Fruit fly (Drosophila melanogaster) S2 (cell line): Measurements from ENCODE around the gene CG4229.

Experiments
- CG8478 ChIP-seq: fragments of >200 bp; optimal IDR thresholded peaks from 2 replicates; lab custom pipeline; 2018
- CTCF ChIP-seq, 2 experiments: fragments of >200 bp; optimal IDR thresholded peaks; 2 replicates each; lab custom pipeline; 2018

CG4229 gene

DNA sequence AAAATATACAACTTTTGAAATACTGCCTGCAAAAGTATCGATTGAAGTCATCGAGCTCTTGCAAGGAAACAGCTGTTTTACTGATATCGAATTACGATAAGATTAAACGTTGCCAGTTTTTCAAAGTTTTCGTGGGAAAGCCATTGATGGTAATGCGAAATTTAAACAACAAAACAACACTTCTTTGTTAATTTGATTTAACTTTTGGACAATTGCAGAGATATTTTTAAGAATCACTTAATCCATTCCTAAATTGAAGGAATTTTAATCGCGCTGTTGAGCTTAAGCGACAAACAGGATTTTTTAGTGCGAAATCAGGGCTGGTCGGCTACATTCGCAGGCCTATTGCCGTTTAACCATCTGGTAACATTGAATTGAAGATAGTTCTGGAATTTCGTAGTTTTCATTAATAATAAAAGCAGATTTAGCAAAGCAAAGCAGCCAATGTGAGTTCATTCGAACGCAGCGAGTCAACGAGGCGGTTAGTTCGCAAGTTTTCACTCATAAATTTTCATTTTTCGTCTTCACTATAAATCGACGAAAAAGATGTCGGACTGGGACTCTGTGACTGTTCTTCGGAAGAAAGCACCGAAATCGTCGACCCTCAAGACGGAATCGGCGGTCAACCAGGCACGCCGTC, 17.8 kb downstream of the CG4229 start, which contains the start of gene mbf1:
Gene mbf1, plus strand, starts transcription at position 130 of the 640 bp plus-strand sequence.
- no peak for TF ChIP-seq CG8478 (lab: Kevin White, UChicago)
- peak in 1 of 2 experiments; percentile 7 for TF ChIP-seq CTCF (optimal IDR thresholded peaks at IDR 0.05; lab: Kevin White, UChicago)

DNA sequence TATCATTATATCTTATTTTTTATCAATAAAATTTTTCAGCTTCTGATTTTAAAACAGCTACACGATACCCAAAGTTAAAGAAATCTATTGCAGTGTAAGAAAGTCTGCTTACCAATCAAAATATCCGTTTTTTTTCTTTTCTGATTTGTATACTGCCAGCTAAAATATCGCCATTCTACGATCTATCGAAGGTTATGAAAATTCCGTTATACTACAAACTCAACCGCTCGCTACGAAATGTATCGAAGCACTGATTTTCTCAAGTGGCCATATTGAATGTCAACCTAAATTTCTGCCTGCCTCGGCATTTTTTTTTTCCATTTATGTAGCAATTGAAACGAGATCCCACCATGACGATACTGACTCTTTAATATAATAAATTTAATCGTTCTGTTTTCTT, 23.4 kb downstream of the CG4229 start, which contains the start of gene nxf2:
Gene nxf2, minus strand, starts transcription at position 258 of the 400 bp plus-strand sequence.
- TF ChIP-seq CG8478 (lab: Kevin White, UChicago) (no peak), CTCF (optimal IDR thresholded peaks at IDR 0.05; lab: Kevin White, UChicago) (no peak)

DNA sequence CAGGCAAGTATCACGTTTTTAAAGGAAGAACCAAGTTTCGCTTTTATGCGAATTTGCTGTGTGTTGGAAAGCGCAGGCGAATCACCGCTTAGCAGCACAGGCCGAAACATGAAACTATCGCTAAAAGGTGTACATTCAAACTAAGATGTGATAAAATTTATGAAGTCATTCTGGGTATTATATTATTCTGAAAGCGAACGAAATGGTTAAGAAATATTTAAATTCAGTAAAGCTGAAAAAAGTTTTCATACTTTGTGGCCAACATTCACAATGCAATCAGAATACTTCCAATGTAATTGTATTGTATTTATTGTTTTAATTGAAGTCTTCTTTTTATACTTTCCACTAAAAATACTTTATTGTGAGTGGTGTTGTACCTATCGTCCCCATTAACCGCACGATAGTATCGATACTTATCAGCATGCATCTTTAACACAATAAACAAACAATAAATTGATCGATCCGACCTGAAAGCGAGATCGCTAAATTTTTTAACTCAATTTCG, 24.6 kb downstream of the CG4229 start, which contains the start of gene Smn:
Gene Smn, minus strand, starts transcription at position 347 of the 505 bp plus-strand sequence.
- TF ChIP-seq CTCF (optimal IDR thresholded peaks at IDR 0.05; lab: Kevin White, UChicago): no peak
- no peak for TF ChIP-seq CG8478 (lab: Kevin White, UChicago)

DNA sequence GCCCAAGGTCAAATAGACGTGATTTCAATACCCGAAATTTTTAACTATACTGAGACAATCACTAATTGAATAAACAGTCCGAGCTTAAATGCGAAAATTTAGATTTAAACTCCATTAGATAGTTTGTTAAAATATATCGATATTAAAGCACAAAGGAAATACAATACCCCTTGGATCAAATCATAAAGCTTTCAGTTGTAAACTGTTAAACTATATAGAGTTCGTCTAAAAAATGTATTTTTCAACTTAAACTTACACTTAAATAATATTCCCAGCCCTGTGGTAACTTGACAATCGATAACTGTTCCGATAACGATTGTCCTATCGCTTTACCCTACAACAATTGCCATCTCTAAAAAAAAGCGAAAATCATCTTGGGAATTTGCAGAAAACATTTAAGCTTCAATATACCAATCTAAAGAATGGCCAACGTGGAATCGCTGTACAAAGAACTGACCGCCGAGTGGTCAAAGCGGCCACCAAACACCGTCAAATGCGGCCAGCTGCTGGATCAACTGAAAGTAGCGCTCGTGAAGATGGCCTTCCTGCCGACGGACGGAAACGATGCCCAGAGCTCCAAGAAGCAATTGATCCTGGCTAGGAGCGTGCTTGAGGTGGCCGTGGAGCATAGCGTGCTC, 26.2 kb downstream of the CG4229 start, which contains the start of gene Rpn12:
Gene Rpn12, plus strand, starts transcription at position 351 of the 638 bp plus-strand sequence.
- TF ChIP-seq CG8478 (lab: Kevin White, UChicago) (no peak), CTCF (optimal IDR thresholded peaks at IDR 0.05; lab: Kevin White, UChicago) (no peak)

DNA sequence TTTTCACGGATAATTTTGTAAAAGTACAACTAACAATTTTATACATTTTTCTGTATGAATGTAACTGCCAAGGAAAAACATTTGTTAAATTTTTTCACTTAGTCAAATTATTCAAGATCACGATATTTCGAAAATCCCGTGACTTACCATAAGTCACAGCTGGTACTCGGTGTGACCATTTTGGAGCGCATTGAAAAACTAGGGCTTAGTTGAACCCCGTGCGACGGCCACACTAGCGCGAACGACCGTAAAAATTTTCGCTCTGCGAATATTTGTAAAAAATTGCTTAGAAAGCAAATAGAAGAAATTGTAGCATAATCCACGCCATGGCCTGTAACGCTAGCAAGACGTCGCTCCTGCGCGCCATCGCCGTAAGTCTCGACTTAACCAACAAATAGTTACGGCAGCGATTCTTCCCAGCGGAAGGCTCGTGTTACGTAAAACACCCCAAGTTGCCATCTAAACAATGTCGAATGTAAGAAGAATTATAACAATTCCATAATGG, 27.5 kb downstream of the CG4229 start, which contains the start of gene UQCR-C2:
Gene UQCR-C2, plus strand, starts transcription at position 51 of the 505 bp plus-strand sequence.
- TF ChIP-seq CG8478 (lab: Kevin White, UChicago): no peak
- peak in 1 of 2 experiments; percentile 44 for TF ChIP-seq CTCF (optimal IDR thresholded peaks at IDR 0.05; lab: Kevin White, UChicago)

DNA sequence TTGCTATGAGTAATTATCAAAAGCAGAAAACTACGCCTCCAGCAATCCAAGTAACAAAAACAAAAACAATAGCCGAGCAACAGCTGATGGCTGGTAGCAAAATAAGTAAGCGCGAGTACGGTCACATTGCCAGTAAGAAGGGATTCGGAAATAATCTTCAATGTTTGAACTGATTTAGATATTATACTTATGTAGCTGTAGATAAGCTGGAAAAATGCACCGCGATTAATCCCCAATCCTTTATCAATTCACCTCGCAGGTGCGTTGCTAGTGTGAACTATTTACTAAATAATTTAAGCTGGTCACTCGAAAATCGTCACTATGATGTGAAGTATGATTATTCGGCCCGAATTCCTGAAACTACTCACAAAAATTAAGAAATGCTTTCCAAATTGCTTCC, 30.4 kb downstream of the CG4229 start, which contains the start of the genes Syx8 and CG32163:
Gene Syx8, minus strand, starts transcription at position 69 of the 400 bp plus-strand sequence.
Gene CG32163, plus strand, starts transcription at position 169 of the 400 bp plus-strand sequence.
- TF ChIP-seq CG8478 (lab: Kevin White, UChicago) (no peak), CTCF (optimal IDR thresholded peaks at IDR 0.05; lab: Kevin White, UChicago) (no peak)

DNA sequence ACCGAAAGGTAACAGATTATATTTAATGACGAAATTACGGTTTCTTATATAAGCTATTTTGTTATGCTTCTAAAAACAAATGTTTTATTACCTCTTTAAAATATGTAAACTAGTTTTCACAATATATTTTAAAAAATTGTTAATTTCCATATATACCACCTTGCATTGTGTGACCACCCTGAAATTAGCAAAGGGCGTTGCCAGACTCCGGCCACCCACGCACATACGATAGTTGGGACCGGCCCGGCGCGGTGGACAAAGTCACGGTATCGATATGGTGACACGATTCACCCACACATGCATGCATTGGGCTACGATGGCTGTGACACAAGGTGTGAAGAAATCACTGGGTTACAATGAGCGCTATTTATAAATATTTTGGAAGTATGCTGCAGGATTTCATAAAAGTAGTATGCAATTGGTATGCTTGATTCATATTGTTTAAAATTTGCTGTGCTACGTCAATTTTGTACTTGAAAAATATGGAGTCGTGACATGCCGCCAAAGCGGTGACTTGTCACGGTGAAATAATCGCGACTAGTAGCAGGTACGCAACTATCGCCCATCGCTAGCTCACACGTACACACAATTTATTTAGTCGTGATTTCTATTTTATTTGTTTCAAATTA, 31.5 kb downstream of the CG4229 start:
- peak in 1 of 2 experiments; percentile 31 for TF ChIP-seq CTCF (optimal IDR thresholded peaks at IDR 0.05; lab: Kevin White, UChicago)
- TF ChIP-seq CG8478 (lab: Kevin White, UChicago): no peak

DNA sequence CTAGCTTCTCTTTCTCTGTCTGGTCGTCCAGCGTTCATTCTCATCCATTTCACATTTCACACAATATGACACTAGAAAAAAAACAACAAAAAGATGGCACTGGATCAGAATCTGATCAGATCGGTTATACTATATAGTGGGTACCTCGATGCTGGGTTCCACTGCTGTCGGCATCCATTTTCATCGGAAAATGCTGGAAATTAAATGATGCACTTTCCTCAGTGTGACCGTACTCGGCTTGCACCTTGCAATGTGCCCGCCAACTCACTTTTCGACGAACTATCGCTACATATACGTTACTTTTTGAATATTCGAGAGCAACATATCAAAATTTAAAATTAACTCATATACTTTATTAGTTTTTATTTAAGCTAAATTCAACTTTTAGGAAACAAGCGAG, 34.2 kb downstream of the CG4229 start, which contains the start of gene tra:
Gene tra, minus strand, starts transcription at position 191 of the 400 bp plus-strand sequence.
- TF ChIP-seq CG8478 (lab: Kevin White, UChicago): no peak
- TF ChIP-seq CTCF (optimal IDR thresholded peaks at IDR 0.05; lab: Kevin White, UChicago): no peak

DNA sequence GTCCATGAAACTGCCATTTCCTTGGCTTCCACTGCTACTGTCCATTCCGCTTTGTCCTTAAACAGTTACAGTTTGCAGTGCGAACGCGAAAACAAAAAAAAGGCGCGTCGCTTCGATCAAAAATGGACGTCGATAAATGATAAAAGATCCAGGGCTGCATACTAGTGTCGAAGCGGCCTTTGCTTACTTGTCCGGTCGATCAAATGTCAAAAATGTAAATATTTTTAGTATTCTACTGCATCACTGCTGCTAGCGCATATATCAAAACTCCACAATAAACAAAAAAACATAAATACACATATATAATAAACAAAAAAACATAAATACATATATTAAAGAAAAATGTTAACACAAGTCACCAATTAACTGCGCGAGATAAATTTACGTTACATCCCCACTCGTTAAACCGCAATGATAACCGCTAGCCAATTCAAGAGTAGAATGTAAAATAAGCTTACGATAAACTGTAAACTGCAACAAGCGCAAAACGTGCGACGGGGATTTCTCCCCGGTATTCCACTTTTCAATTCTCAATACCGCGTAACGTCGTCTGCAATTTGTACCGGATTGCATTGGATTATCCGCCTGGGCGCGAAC, 38.4 kb downstream of the CG4229 start, which contains the start of the genes spd-2 and Apl:
Gene spd-2, minus strand, starts transcription at position 93 of the 597 bp plus-strand sequence.
Gene Apl, plus strand, starts transcription at position 260 of the 597 bp plus-strand sequence.
- TF ChIP-seq CG8478 (lab: Kevin White, UChicago) (no peak), CTCF (optimal IDR thresholded peaks at IDR 0.05; lab: Kevin White, UChicago) (no peak)

DNA sequence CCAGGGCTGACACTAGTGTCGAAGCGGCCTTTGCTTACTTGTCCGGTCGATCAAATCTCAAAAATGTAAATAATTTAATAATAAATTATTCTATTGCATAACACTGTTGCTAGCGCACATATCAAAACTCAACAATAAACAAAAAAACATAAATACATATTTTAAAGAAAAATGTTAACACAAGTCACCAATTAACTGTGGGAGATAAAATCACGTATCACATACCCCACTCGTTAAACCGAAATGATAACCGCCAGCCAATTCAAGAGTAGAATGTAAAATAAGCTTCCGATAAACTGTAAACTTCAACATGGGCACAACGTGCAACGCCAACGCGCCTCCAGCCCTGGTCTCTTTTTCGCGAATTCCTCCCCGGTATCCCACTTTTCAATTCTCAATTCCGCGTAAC, 46.1 kb downstream of the CG4229 start, which contains the start of gene Arts:
Gene Arts, plus strand, starts transcription at position 116 of the 409 bp plus-strand sequence.
- TF ChIP-seq CG8478 (lab: Kevin White, UChicago) (no peak), CTCF (optimal IDR thresholded peaks at IDR 0.05; lab: Kevin White, UChicago) (no peak)
